Fruit fly (Drosophila melanogaster) whole organism, prepupa: ENCODE results near the gene Shc.

ENCODE experiments used
- CG11294 ChIP-seq: fragments of 200-800 bp; sonication (Bioruptor generic); IDR thresholded peaks from 2 replicates; pipeline ENCODE4 v1.3.6; 2022; ENCODE audit warnings: missing biosample characterization, missing genetic modification characterization
- CG11762 ChIP-seq: fragments of 200-800 bp; sonication (Bioruptor generic); optimal IDR thresholded peaks from 3 replicates; lab custom pipeline; 2016; ENCODE audit warnings: missing biosample characterization, missing genetic modification characterization; ENCODE audit not compliant: insufficient read depth
- CG6163 ChIP-seq: fragments of 200-800 bp; sonication (Bioruptor generic); IDR thresholded peaks from 3 replicates; pipeline ENCODE4 v1.3.6; 2022; ENCODE audit warnings: missing biosample characterization, missing genetic modification characterization
- Ets21C ChIP-seq: fragments of 200-800 bp; sonication (Bioruptor generic); optimal IDR thresholded peaks from 3 replicates; lab custom pipeline; 2016; ENCODE audit warnings: missing biosample characterization, missing genetic modification characterization
- Met ChIP-seq: fragments of 200-800 bp; sonication (Bioruptor generic); optimal IDR thresholded peaks from 3 replicates; lab custom pipeline; 2016; ENCODE audit warnings: missing biosample characterization, missing genetic modification characterization
- fd85E ChIP-seq: fragments of 200-800 bp; sonication (Bioruptor generic); optimal IDR thresholded peaks from 3 replicates; lab custom pipeline; 2016; ENCODE audit warnings: missing biosample characterization, missing genetic modification characterization
- topi ChIP-seq: fragments of 200-800 bp; sonication (Bioruptor generic); optimal IDR thresholded peaks from 3 replicates; lab custom pipeline; 2016; ENCODE audit warnings: missing biosample characterization, missing genetic modification characterization

DNA sequence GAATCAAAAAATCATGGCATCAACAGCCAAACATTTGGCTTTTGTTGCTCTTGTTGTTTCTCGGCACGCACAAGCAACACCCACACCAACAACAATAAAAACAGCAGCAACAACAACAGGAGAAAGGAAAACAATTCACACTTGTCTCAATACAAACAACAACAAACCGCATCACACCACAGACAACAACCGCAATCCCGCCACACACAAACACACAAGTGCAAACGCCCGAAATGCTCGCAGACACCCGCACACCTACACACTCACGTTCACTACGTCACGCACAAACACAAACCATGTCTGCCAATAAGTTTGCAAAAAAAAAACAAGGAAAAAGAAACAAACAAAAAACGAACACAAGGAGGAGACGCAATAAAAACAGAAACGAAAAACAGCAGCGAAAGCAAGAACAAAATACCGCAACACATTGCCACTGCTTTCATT is 41.0 kb downstream of the Shc start:
- TF ChIP-seq topi (GFP tag; lab: Kevin White, UChicago) (no peak), CG11294 (GFP tag; lab: Robert Waterston, UW) (no peak; the same call in 1 of the 2 replicates), CG11762 (GFP tag; lab: Kevin White, UChicago) (no peak), Ets21C (GFP tag; lab: Kevin White, UChicago) (no peak), Met (GFP tag; lab: Kevin White, UChicago) (no peak), CG6163 (GFP tag; lab: Robert Waterston, UW) (peak; percentile 80; the same call in 2 of the 3 replicates), fd85E (GFP tag; lab: Kevin White, UChicago) (peak; percentile 21)
